Fruit fly (Drosophila melanogaster) whole organism, embryonic: ENCODE data around the gene Dap160.

ENCODE experiments used
- BEAF-32 ChIP-seq: fragments of 200-800 bp; sonication (Bioruptor generic); optimal IDR thresholded peaks from 3 replicates; lab custom pipeline; 2017; ENCODE audit warnings: missing biosample characterization, missing genetic modification characterization, mild to moderate bottlenecking, moderate library complexity, missing genetic modification reagents
- Bdp1 ChIP-seq: fragments of 200-800 bp; sonication (Bioruptor generic); optimal IDR thresholded peaks from 3 replicates; lab custom pipeline; 2016; ENCODE audit warnings: missing biosample characterization, missing genetic modification characterization
- Blimp-1 ChIP-seq: fragments of 200-800 bp; sonication (Bioruptor generic); optimal IDR thresholded peaks from 3 replicates; lab custom pipeline; 2018; ENCODE audit warnings: missing biosample characterization, missing genetic modification characterization, mild to moderate bottlenecking, moderate library complexity, missing genetic modification reagents
- CG10267 ChIP-seq: fragments of 200-800 bp; sonication (Bioruptor generic); optimal IDR thresholded peaks from 2 replicates; lab custom pipeline; 2018; ENCODE audit warnings: missing biosample characterization, mild to moderate bottlenecking, missing genetic modification characterization, moderate library complexity
- CG11093 ChIP-seq: fragments of 200-800 bp; sonication (Bioruptor generic); IDR thresholded peaks from 3 replicates; pipeline ENCODE4 v1.3.6; 2022; ENCODE audit warnings: missing biosample characterization, missing genetic modification characterization
- CG11247 ChIP-seq: fragments of 200-800 bp; sonication (Bioruptor generic); IDR thresholded peaks from 2 replicates; pipeline ENCODE4 v1.3.6; 2022; ENCODE audit warnings: missing biosample characterization, missing genetic modification characterization
- CG12391 ChIP-seq: fragments of 200-800 bp; sonication (Bioruptor generic); optimal IDR thresholded peaks from 3 replicates; lab custom pipeline; 2018; ENCODE audit warnings: missing biosample characterization, mild to moderate bottlenecking, missing genetic modification characterization, moderate library complexity
- CG13123 ChIP-seq: fragments of 200-800 bp; sonication (Bioruptor generic); optimal IDR thresholded peaks from 2 replicates; lab custom pipeline; 2016; ENCODE audit warnings: missing biosample characterization, missing genetic modification characterization
- CG15601 ChIP-seq: fragments of 200-800 bp; sonication (Bioruptor generic); optimal IDR thresholded peaks from 3 replicates; lab custom pipeline; 2019; ENCODE audit warnings: missing biosample characterization, mild to moderate bottlenecking, missing genetic modification characterization, moderate library complexity
- CG3163 ChIP-seq: fragments of 200-800 bp; sonication (Bioruptor generic); optimal IDR thresholded peaks from 3 replicates; lab custom pipeline; 2016; ENCODE audit warnings: missing biosample characterization, missing genetic modification characterization
- CG33213 ChIP-seq: fragments of 200-800 bp; sonication (Bioruptor generic); optimal IDR thresholded peaks from 3 replicates; lab custom pipeline; 2016; ENCODE audit warnings: missing biosample characterization, missing genetic modification characterization
- CG34376 ChIP-seq: fragments of 200-800 bp; sonication (Bioruptor generic); optimal IDR thresholded peaks from 2 replicates; lab custom pipeline; 2018; ENCODE audit warnings: missing biosample characterization, mild to moderate bottlenecking, missing genetic modification characterization
- CG42726 ChIP-seq: fragments of 200-800 bp; sonication (Bioruptor generic); IDR thresholded peaks from 2 replicates; pipeline ENCODE4 v1.3.6; 2022; ENCODE audit warnings: missing biosample characterization, missing genetic modification characterization; ENCODE audit not compliant: partially characterized antibody
- CG6765 ChIP-seq: fragments of 200-800 bp; sonication (Bioruptor generic); optimal IDR thresholded peaks from 3 replicates; lab custom pipeline; 2017; ENCODE audit warnings: missing biosample characterization, mild to moderate bottlenecking, missing genetic modification characterization
- CG8089 ChIP-seq: fragments of 200-800 bp; sonication (Bioruptor generic); optimal IDR thresholded peaks from 3 replicates; lab custom pipeline; 2016; ENCODE audit warnings: missing biosample characterization, missing genetic modification characterization
- CG8359 ChIP-seq: fragments of 200-800 bp; sonication (Bioruptor generic); optimal IDR thresholded peaks from 2 replicates; lab custom pipeline; 2017; ENCODE audit warnings: missing biosample characterization, mild to moderate bottlenecking, missing genetic modification characterization, borderline replicate concordance
- CG9215 ChIP-seq: fragments of 200-800 bp; sonication (Bioruptor generic); IDR thresholded peaks from 2 replicates; pipeline ENCODE4 v1.3.6; 2022; ENCODE audit warnings: missing biosample characterization, missing genetic modification characterization
- CG9876 ChIP-seq: fragments of 200-800 bp; sonication (Bioruptor generic); optimal IDR thresholded peaks from 2 replicates; lab custom pipeline; 2016; ENCODE audit warnings: missing biosample characterization, missing genetic modification characterization
- CrebB ChIP-seq: fragments of 200-800 bp; sonication (Bioruptor generic); optimal IDR thresholded peaks from 3 replicates; lab custom pipeline; 2018; ENCODE audit warnings: missing biosample characterization, mild to moderate bottlenecking, missing genetic modification characterization
- Dad ChIP-seq: fragments of 200-800 bp; sonication (Bioruptor generic); optimal IDR thresholded peaks from 3 replicates; lab custom pipeline; 2016; ENCODE audit warnings: missing biosample characterization, missing genetic modification characterization
- Drgx ChIP-seq: fragments of 200-800 bp; sonication (Bioruptor generic); IDR thresholded peaks from 2 replicates; pipeline ENCODE4 v1.3.6; 2022; ENCODE audit warnings: missing biosample characterization, missing genetic modification characterization
- Fer3 ChIP-seq: fragments of 200-800 bp; sonication (Bioruptor generic); optimal IDR thresholded peaks from 2 replicates; lab custom pipeline; 2018; ENCODE audit warnings: missing biosample characterization, mild to moderate bottlenecking, missing genetic modification characterization, moderate library complexity
- GATAe ChIP-seq: fragments of 200-800 bp; sonication (Bioruptor generic); conservative IDR thresholded peaks from 2 replicates; pipeline ENCODE4 v1.3.6; 2022; ENCODE audit warnings: missing biosample characterization, missing genetic modification characterization
- Hr78 ChIP-seq, 2 experiments: fragments of 200-800 bp in 1 of 2; fragments of >200 bp in 1 of 2; sonication (Bioruptor generic) in 1 of 2; optimal IDR thresholded peaks; 2 replicates each; lab custom pipeline; 2017 to 2019; ENCODE audit warnings: missing biosample characterization in 2 of 2, missing genetic modification characterization in 2 of 2, mild to moderate bottlenecking in 1 of 2, moderate library complexity in 1 of 2
- Mad ChIP-seq: fragments of 200-800 bp; sonication (Bioruptor generic); optimal IDR thresholded peaks from 2 replicates; lab custom pipeline; 2016; ENCODE audit warnings: missing biosample characterization, missing genetic modification characterization
- Oaz ChIP-seq: fragments of 200-800 bp; sonication (Bioruptor generic); IDR thresholded peaks from 2 replicates; pipeline ENCODE4 v1.3.6; 2022; ENCODE audit warnings: missing biosample characterization, missing genetic modification characterization
- PHDP ChIP-seq: fragments of 200-800 bp; sonication (Bioruptor generic); optimal IDR thresholded peaks from 3 replicates; lab custom pipeline; 2018; ENCODE audit warnings: missing biosample characterization, mild to moderate bottlenecking, missing genetic modification characterization, moderate library complexity
- Poxn ChIP-seq: fragments of 200-800 bp; sonication (Bioruptor generic); IDR thresholded peaks from 2 replicates; pipeline ENCODE4 v1.3.6; 2022; ENCODE audit warnings: missing biosample characterization, missing genetic modification characterization
- Sry-δ ChIP-seq: fragments of 200-800 bp; sonication (Bioruptor generic); optimal IDR thresholded peaks from 2 replicates; lab custom pipeline; 2016; ENCODE audit warnings: missing biosample characterization, missing genetic modification characterization
- Trl ChIP-seq, 3 experiments: fragments of >200 bp in 2 of 3; fragments of 200-800 bp in 1 of 3; sonication (Bioruptor generic) in 1 of 3; optimal IDR thresholded peaks; 2 replicates in 1 of 3; 3 replicates in 2 of 3; lab custom pipeline; 2016 to 2017; ENCODE audit warnings: missing biosample characterization in 1 of 3, missing genetic modification characterization in 1 of 3
- Vsx1 ChIP-seq: fragments of 200-800 bp; sonication (Bioruptor generic); optimal IDR thresholded peaks from 2 replicates; lab custom pipeline; 2017; ENCODE audit warnings: missing biosample characterization, mild to moderate bottlenecking, missing genetic modification characterization, missing genetic modification reagents
- aop ChIP-seq: fragments of 200-800 bp; sonication (Bioruptor generic); IDR thresholded peaks from 2 replicates; pipeline ENCODE4 v1.3.6; 2022; ENCODE audit warnings: missing biosample characterization, missing genetic modification characterization
- caup ChIP-seq: fragments of 200-800 bp; sonication (Bioruptor generic); optimal IDR thresholded peaks from 3 replicates; lab custom pipeline; 2017; ENCODE audit warnings: missing biosample characterization, mild to moderate bottlenecking, missing genetic modification characterization, moderate library complexity; ENCODE audit not compliant: severe bottlenecking
- crc ChIP-seq: fragments of 200-800 bp; sonication (Bioruptor generic); optimal IDR thresholded peaks from 2 replicates; lab custom pipeline; 2016; ENCODE audit warnings: missing biosample characterization, missing genetic modification characterization
- crp ChIP-seq, 2 experiments: fragments of 200-800 bp; sonication (Bioruptor generic); optimal IDR thresholded peaks; 2 replicates in 1 of 2; 3 replicates in 1 of 2; lab custom pipeline; 2017; ENCODE audit warnings: missing biosample characterization in 2 of 2, missing genetic modification characterization in 2 of 2, mild to moderate bottlenecking in 1 of 2, moderate library complexity in 1 of 2
- gro ChIP-seq: fragments of 200-800 bp; sonication (Bioruptor generic); optimal IDR thresholded peaks from 2 replicates; lab custom pipeline; 2016; ENCODE audit warnings: missing biosample characterization, missing genetic modification characterization
- ham ChIP-seq: fragments of 200-800 bp; sonication (Bioruptor generic); IDR thresholded peaks from 2 replicates; pipeline ENCODE4 v1.3.6; 2022; ENCODE audit warnings: missing biosample characterization, missing genetic modification characterization
- lov ChIP-seq, 2 experiments: fragments of 200-800 bp in 1 of 2; fragments of >200 bp in 1 of 2; sonication (Bioruptor generic) in 1 of 2; IDR thresholded peaks in 1 of 2; optimal IDR thresholded peaks in 1 of 2; 2 replicates in 1 of 2; 3 replicates in 1 of 2; pipeline versions ENCODE4 v1.3.6 to Lab custom; 2017 to 2022; ENCODE audit warnings: missing biosample characterization in 1 of 2, missing genetic modification characterization in 1 of 2
- mam ChIP-seq: fragments of 200-800 bp; sonication (Bioruptor generic); optimal IDR thresholded peaks from 3 replicates; lab custom pipeline; 2016; ENCODE audit warnings: missing biosample characterization, missing genetic modification characterization
- nau ChIP-seq: fragments of 200-800 bp; sonication (Bioruptor generic); optimal IDR thresholded peaks from 3 replicates; lab custom pipeline; 2017; ENCODE audit warnings: missing biosample characterization, mild to moderate bottlenecking, missing genetic modification characterization, missing genetic modification reagents
- oc ChIP-seq: fragments of 200-800 bp; sonication (Bioruptor generic); optimal IDR thresholded peaks from 2 replicates; lab custom pipeline; 2018; ENCODE audit warnings: missing biosample characterization, mild to moderate bottlenecking, missing genetic modification characterization, moderate library complexity
- org-1 ChIP-seq: fragments of 200-800 bp; sonication (Bioruptor generic); optimal IDR thresholded peaks from 2 replicates; lab custom pipeline; 2017; ENCODE audit warnings: missing biosample characterization, missing genetic modification characterization
- shn ChIP-seq: fragments of 200-800 bp; sonication (Bioruptor generic); optimal IDR thresholded peaks from 3 replicates; lab custom pipeline; 2016; ENCODE audit warnings: missing biosample characterization, missing genetic modification characterization
- slbo ChIP-seq: fragments of 200-800 bp; sonication (Bioruptor generic); IDR thresholded peaks from 2 replicates; pipeline ENCODE4 v1.3.6; 2022; ENCODE audit warnings: missing biosample characterization, missing genetic modification characterization
- sna ChIP-seq: fragments of 200-800 bp; sonication (Bioruptor generic); IDR thresholded peaks from 2 replicates; pipeline ENCODE4 v1.3.6; 2022; ENCODE audit warnings: missing biosample characterization, missing genetic modification characterization; ENCODE audit not compliant: partially characterized antibody
- tin ChIP-seq: fragments of 200-800 bp; sonication (Bioruptor generic); optimal IDR thresholded peaks from 3 replicates; lab custom pipeline; 2016; ENCODE audit warnings: missing biosample characterization, missing genetic modification characterization
- wdn ChIP-seq: fragments of 200-800 bp; sonication (Bioruptor generic); IDR thresholded peaks from 2 replicates; pipeline ENCODE4 v1.3.6; 2022; ENCODE audit warnings: missing biosample characterization, missing genetic modification characterization
- wor ChIP-seq: fragments of 200-800 bp; sonication (Bioruptor generic); IDR thresholded peaks from 2 replicates; pipeline ENCODE4 v1.3.6; 2022; ENCODE audit warnings: missing biosample characterization, missing genetic modification characterization
- zfh2 ChIP-seq: fragments of 200-800 bp; sonication (Bioruptor generic); optimal IDR thresholded peaks from 2 replicates; lab custom pipeline; 2016; ENCODE audit warnings: missing biosample characterization, missing genetic modification characterization

The Dap160 gene

dm6 chr2L:21149053-21149452, 6.9 kb upstream of the Dap160 start (continued):
- TF ChIP-seq Hr78 (GFP tag; optimal IDR thresholded peaks at IDR 0.05; lab: Kevin White, UChicago) (no peak), zfh2 (GFP tag; lab: Kevin White, UChicago) (no peak), org-1 (no peak), CG3163 (GFP tag; lab: Kevin White, UChicago) (no peak), crc (no peak), wdn (GFP tag; lab: Robert Waterston, UW) (peak; percentile 34; the same call in 1 of the 2 replicates), CG6765 (no peak), mam (GFP tag; lab: Kevin White, UChicago) (peak; percentile 15), aop (GFP tag; lab: Robert Waterston, UW) (no peak; the same call in 1 of the 2 replicates), CG34376 (GFP tag; lab: Kevin White, UChicago) (peak; percentile 25), sna (GFP tag; lab: Robert Waterston, UW) (no peak; the same call in 1 of the 2 replicates), CG9876 (GFP tag; lab: Kevin White, UChicago) (no peak), Dad (no peak), caup (GFP tag; lab: Kevin White, UChicago) (no peak), CG11093 (no peak), PHDP (peak; percentile 59), Drgx (GFP tag; lab: Robert Waterston, UW) (0 out of 2 replicates have a peak, but pooled peaks have one; percentile 18), tin (GFP tag; lab: Kevin White, UChicago) (peak; percentile 37), BEAF-32 (peak; percentile 72), CG15601 (tag; lab: Kevin White, UChicago) (peak; percentile 29), Poxn (no peak), CG33213 (GFP tag; lab: Kevin White, UChicago) (peak; percentile 54), slbo (GFP tag; lab: Robert Waterston, UW) (peak; percentile 75), CG13123 (peak; percentile 9), Mad (GFP tag; lab: Kevin White, UChicago) (no peak), Vsx1 (GFP tag; lab: Kevin White, UChicago) (no peak), CG8359 (no peak), lov (optimal IDR thresholded peaks at IDR 0.05; lab: Kevin White, UChicago) (no peak), lov (GFP tag; IDR thresholded peaks at IDR 0.05; lab: Robert Waterston, UW) (no peak), CG42726 (peak; percentile 45; the same call in 1 of the 2 replicates), CG12391 (peak; percentile 74), crp (GFP tag; optimal IDR thresholded peaks at IDR 0.05; lab: Kevin White, UChicago) (peak in 1 of 2 experiments; percentile 10), Bdp1 (GFP tag; lab: Kevin White, UChicago) (no peak), Trl (optimal IDR thresholded peaks at IDR 0.05; lab: Kevin White, UChicago) (no peak), Trl (GFP tag; optimal IDR thresholded peaks at IDR 0.05; lab: Kevin White, UChicago) (peak; percentile 2), gro (GFP tag; lab: Kevin White, UChicago) (no peak), Oaz (GFP tag; lab: Robert Waterston, UW) (no peak), GATAe (peak; percentile 90), ham (GFP tag; lab: Robert Waterston, UW) (no peak), CG10267 (tag; lab: Kevin White, UChicago) (peak; percentile 66), Sry-δ (GFP tag; lab: Kevin White, UChicago) (peak; percentile 68), CrebB (no peak), shn (GFP tag; lab: Kevin White, UChicago) (no peak), wor (GFP tag; lab: Robert Waterston, UW) (no peak), CG8089 (GFP tag; lab: Kevin White, UChicago) (no peak), Blimp-1 (GFP tag; lab: Kevin White, UChicago) (no peak), CG9215 (GFP tag; lab: Robert Waterston, UW) (no peak), Fer3 (tag; lab: Kevin White, UChicago) (peak; percentile 39), oc (tag; lab: Kevin White, UChicago) (no peak), CG11247 (GFP tag; lab: Robert Waterston, UW) (peak; percentile 43), nau (GFP tag; lab: Kevin White, UChicago) (peak; percentile 41)
